Worm (Caenorhabditis elegans) whole organism, L4 larva: Measurements from ENCODE around the gene EGAP1.1.
A peak's percentile ranks its signal among the peaks of the same experiment; 100 is the strongest.

ENCODE experiments used
- D1046.2 ChIP-seq: fragments of 200-800 bp; sonication (Bioruptor generic); IDR thresholded peaks from 2 replicates; pipeline ENCODE4 v1.3.6; 2022; ENCODE audit warnings: missing genetic modification characterization, missing compliant biosample characterization
- F10B5.3 ChIP-seq: sonication (generic microtip); optimal IDR thresholded peaks from 2 replicates; lab custom pipeline; 2016; ENCODE audit warnings: mild to moderate bottlenecking, missing genetic modification characterization, missing compliant biosample characterization
- F26F4.8 ChIP-seq: fragments of 200-800 bp; sonication (Bioruptor generic); conservative IDR thresholded peaks from 2 replicates; pipeline ENCODE4 v1.3.6; 2022; ENCODE audit warnings: missing genetic modification characterization, missing compliant biosample characterization
- T26A8.4 ChIP-seq: fragments of 200-800 bp; sonication (Bioruptor generic); IDR thresholded peaks from 2 replicates; pipeline ENCODE4 v1.3.6; 2022; ENCODE audit warnings: missing genetic modification characterization, missing compliant biosample characterization
- aha-1 ChIP-seq: fragments of 150-350 bp; peaks from one replicate; lab custom pipeline; 2014; ENCODE audit warnings: missing biosample characterization, missing genetic modification characterization
- ceh-28 ChIP-seq: fragments of 150-350 bp; optimal IDR thresholded peaks from 2 replicates; lab custom pipeline; 2014; ENCODE audit warnings: missing biosample characterization, missing genetic modification reagents, missing genetic modification characterization
- ceh-44 ChIP-seq: fragments of 200-800 bp; sonication (Bioruptor generic); IDR thresholded peaks from 2 replicates; pipeline ENCODE4 v1.3.6; 2022; ENCODE audit warnings: missing genetic modification reagents, missing genetic modification characterization, missing compliant biosample characterization
- daf-16 ChIP-seq, 3 experiments: sonication (generic microtip); optimal IDR thresholded peaks; 2 replicates each; lab custom pipeline; 2016 to 2017; ENCODE audit warnings: missing genetic modification characterization in 3 of 3, missing genetic modification reagents in 3 of 3, mild to moderate bottlenecking in 2 of 3, missing compliant biosample characterization in 2 of 3, missing biosample characterization in 1 of 3, moderate library complexity in 1 of 3
- daf-8 ChIP-seq: fragments of 200-800 bp; sonication (Bioruptor generic); IDR thresholded peaks from 2 replicates; pipeline ENCODE4 v1.3.6; 2022; ENCODE audit warnings: missing genetic modification characterization, missing compliant biosample characterization
- dmd-6 ChIP-seq: fragments of 200-800 bp; sonication (Bioruptor generic); IDR thresholded peaks from 2 replicates; pipeline ENCODE4 v1.3.6; 2022; ENCODE audit warnings: missing genetic modification reagents, missing genetic modification characterization, missing compliant biosample characterization
- dmd-9 ChIP-seq: fragments of 200-800 bp; sonication (Bioruptor generic); IDR thresholded peaks from 2 replicates; pipeline ENCODE4 v1.3.6; 2022; ENCODE audit warnings: missing genetic modification reagents, missing genetic modification characterization, missing compliant biosample characterization
- dpl-1 ChIP-seq: fragments of 150-350 bp; optimal IDR thresholded peaks from 2 replicates; lab custom pipeline; 2014; ENCODE audit warnings: missing biosample characterization, missing genetic modification reagents, missing genetic modification characterization
- duxl-1 ChIP-seq: sonication (generic microtip); optimal IDR thresholded peaks from 2 replicates; lab custom pipeline; 2016; ENCODE audit warnings: mild to moderate bottlenecking, missing genetic modification characterization, moderate library complexity, missing compliant biosample characterization; ENCODE audit not compliant: poor library complexity
- dve-1 ChIP-seq: sonication (generic microtip); optimal IDR thresholded peaks from 2 replicates; lab custom pipeline; 2017; ENCODE audit warnings: antibody characterized with exemption, mild to moderate bottlenecking, missing genetic modification characterization, missing compliant biosample characterization; ENCODE audit not compliant: insufficient read depth
- egl-43 ChIP-seq: fragments of 200-800 bp; sonication (Bioruptor generic); IDR thresholded peaks from 2 replicates; pipeline ENCODE4 v1.3.6; 2022; ENCODE audit warnings: missing genetic modification reagents, missing genetic modification characterization, missing compliant biosample characterization
- hlh-11 ChIP-seq: fragments of 200-800 bp; sonication (Bioruptor generic); optimal IDR thresholded peaks from 2 replicates; lab custom pipeline; 2018; ENCODE audit warnings: mild to moderate bottlenecking, missing genetic modification characterization, missing compliant biosample characterization
- hlh-30 ChIP-seq: sonication (generic microtip); optimal IDR thresholded peaks from 2 replicates; lab custom pipeline; 2017; ENCODE audit warnings: antibody characterized with exemption, mild to moderate bottlenecking, missing genetic modification characterization, missing compliant biosample characterization; ENCODE audit not compliant: insufficient read depth
- hmg-1.1 ChIP-seq: fragments of 200-800 bp; sonication (Bioruptor generic); IDR thresholded peaks from 2 replicates; pipeline ENCODE4 v1.3.6; 2022; ENCODE audit warnings: missing genetic modification reagents, missing genetic modification characterization, missing compliant biosample characterization
- lin-1 ChIP-seq: fragments of 200-800 bp; sonication (Bioruptor generic); IDR thresholded peaks from 2 replicates; pipeline ENCODE4 v1.3.6; 2022; ENCODE audit warnings: missing genetic modification reagents, missing genetic modification characterization, missing compliant biosample characterization
- lin-15B ChIP-seq: fragments of 150-350 bp; sonication (generic microtip); optimal IDR thresholded peaks from 3 replicates; lab custom pipeline; 2014; ENCODE audit warnings: missing biosample characterization, missing genetic modification characterization
- lin-38 ChIP-seq: fragments of 200-800 bp; sonication (Bioruptor generic); IDR thresholded peaks from 2 replicates; pipeline ENCODE4 v1.3.6; 2022; ENCODE audit warnings: missing genetic modification reagents, missing genetic modification characterization, missing compliant biosample characterization
- lir-3 ChIP-seq: sonication (generic microtip); optimal IDR thresholded peaks from 2 replicates; lab custom pipeline; 2016; ENCODE audit warnings: mild to moderate bottlenecking, missing genetic modification characterization, missing compliant biosample characterization
- lsy-2 ChIP-seq, 2 experiments: fragments of 150-350 bp in 1 of 2; sonication (generic microtip) in 1 of 2; optimal IDR thresholded peaks; 2 replicates each; lab custom pipeline; 2014 to 2017; ENCODE audit warnings: missing biosample characterization in 2 of 2, missing genetic modification characterization in 2 of 2
- mdt-29 ChIP-seq: fragments of 200-800 bp; sonication (Bioruptor generic); IDR thresholded peaks from 2 replicates; pipeline ENCODE4 v1.3.6; 2022; ENCODE audit warnings: missing genetic modification reagents, missing genetic modification characterization, missing compliant biosample characterization
- mep-1 ChIP-seq: fragments of 150-350 bp; sonication (generic microtip); optimal IDR thresholded peaks from 3 replicates; lab custom pipeline; 2014; ENCODE audit warnings: missing biosample characterization, missing genetic modification characterization
- mes-2 ChIP-seq: sonication (generic microtip); optimal IDR thresholded peaks from 2 replicates; lab custom pipeline; 2016; ENCODE audit warnings: missing genotype, mild to moderate bottlenecking, missing genetic modification characterization, missing compliant biosample characterization; ENCODE audit not compliant: poor library complexity, severe bottlenecking
- nhr-102 ChIP-seq: sonication (generic microtip); optimal IDR thresholded peaks from 2 replicates; lab custom pipeline; 2016; ENCODE audit warnings: mild to moderate bottlenecking, missing genetic modification characterization, moderate library complexity, missing compliant biosample characterization
- php-3 ChIP-seq: fragments of 200-800 bp; sonication (Bioruptor generic); IDR thresholded peaks from 2 replicates; pipeline ENCODE4 v1.3.6; 2022; ENCODE audit warnings: missing genetic modification reagents, missing genetic modification characterization, missing compliant biosample characterization
- saeg-2 ChIP-seq: fragments of 200-800 bp; sonication (Bioruptor generic); IDR thresholded peaks from 2 replicates; pipeline ENCODE4 v1.3.6; 2022; ENCODE audit warnings: missing genetic modification reagents, missing genetic modification characterization, missing compliant biosample characterization
- unc-62 ChIP-seq, 3 experiments: fragments of 150-350 bp in 1 of 3; sonication (generic microtip); optimal IDR thresholded peaks in 2 of 3; peaks in 1 of 3; 1 replicate in 1 of 3; 2 replicates in 2 of 3; lab custom pipeline; 2014 to 2017; ENCODE audit warnings: missing biosample characterization in 3 of 3, missing genetic modification characterization in 3 of 3, missing genetic modification reagents in 3 of 3, missing genotype in 1 of 3
- zfp-3 ChIP-seq: fragments of 200-800 bp; sonication (Bioruptor generic); conservative IDR thresholded peaks from 2 replicates; pipeline ENCODE4 v1.3.6; 2022; ENCODE audit warnings: missing genetic modification reagents, missing genetic modification characterization, missing compliant biosample characterization
- zip-11 ChIP-seq: fragments of 200-800 bp; sonication (Bioruptor generic); IDR thresholded peaks from 2 replicates; pipeline ENCODE4 v1.3.6; 2022; ENCODE audit warnings: missing genetic modification characterization, missing compliant biosample characterization
- ztf-11 ChIP-seq: fragments of 150-350 bp; optimal IDR thresholded peaks from 2 replicates; lab custom pipeline; 2014; ENCODE audit warnings: missing biosample characterization, missing genetic modification characterization

The EGAP1.1 gene

DNA sequence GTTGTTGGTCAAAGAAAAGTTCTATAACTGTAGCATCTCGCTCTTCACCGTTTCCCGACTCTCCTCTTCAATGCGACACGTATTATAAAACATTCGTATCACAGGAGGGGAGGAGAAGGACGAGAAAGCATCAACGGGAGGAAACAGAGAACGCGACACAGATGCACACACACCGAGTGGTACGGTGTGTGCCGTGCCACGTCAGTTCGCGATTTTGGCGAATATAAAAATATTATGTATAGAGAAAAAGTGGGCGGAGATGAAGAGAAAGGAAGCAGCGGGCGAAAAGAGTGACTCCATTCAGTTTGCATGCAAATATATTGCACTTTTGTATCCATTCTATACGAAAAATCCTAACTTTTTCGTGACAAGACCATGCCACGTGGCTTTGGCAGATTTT, 22.3 kb downstream of the EGAP1.1 start (continued):
- TF ChIP-seq unc-62 (GFP tag; optimal IDR thresholded peaks at IDR 0.05 in 1 of 2; lab: Kevin White, UChicago) (peak in 1 of 2 experiments; percentile 62), unc-62 (tag; optimal IDR thresholded peaks at IDR 0.05; lab: Kevin White, UChicago) (no peak), dpl-1 (GFP tag; lab: Kevin White, UChicago) (no peak), mdt-29 (GFP tag; lab: Robert Waterston, UW) (no peak), mep-1 (tag; lab: Kevin White, UChicago) (peak; percentile 31), aha-1 (no peak), ceh-44 (GFP tag; lab: Robert Waterston, UW) (no peak), egl-43 (GFP tag; lab: Robert Waterston, UW) (no peak), lin-1 (no peak), T26A8.4 (no peak), hlh-11 (tag; lab: Kevin White, UChicago) (peak; percentile 79), F10B5.3 (tag; lab: Kevin White, UChicago) (peak; percentile 27), hlh-30 (tag; lab: Kevin White, UChicago) (peak; percentile 29), D1046.2 (GFP tag; lab: Robert Waterston, UW) (no peak), lin-15B (tag; lab: Kevin White, UChicago) (no peak), nhr-102 (tag; lab: Kevin White, UChicago) (no peak), zfp-3 (no peak), php-3 (GFP tag; lab: Robert Waterston, UW) (0 out of 2 replicates have a peak, but pooled peaks have one; percentile 20), dmd-9 (GFP tag; lab: Robert Waterston, UW) (no peak), daf-8 (GFP tag; lab: Robert Waterston, UW) (no peak)

DNA sequence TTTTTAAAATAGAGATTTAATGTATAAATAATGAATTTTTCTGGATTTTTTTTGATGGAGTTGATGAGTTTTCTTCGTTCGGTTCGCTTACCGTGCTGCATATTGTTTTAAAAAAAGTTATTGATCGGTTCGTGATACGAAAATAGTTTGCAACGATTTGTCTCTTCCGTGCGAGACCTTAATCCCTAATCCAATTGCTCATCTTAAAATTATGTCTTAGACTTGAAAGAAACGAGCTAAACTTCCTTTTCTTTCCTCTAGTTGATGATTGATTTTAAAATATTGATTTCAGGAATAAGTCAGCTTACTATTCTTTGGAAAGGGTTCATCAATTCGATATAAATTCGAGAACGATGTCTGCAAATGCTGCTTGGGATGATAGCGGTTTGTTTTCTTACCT, 28.6 kb downstream of the EGAP1.1 start, which contains the start of gene C28H8.3:
Gene C28H8.3 (plus strand): TSS at position 293 of the 400 bp plus-strand sequence.
- TF ChIP-seq lin-1 = no peak
- TF ChIP-seq daf-16 (GFP tag; optimal IDR thresholded peaks at IDR 0.05; lab: Kevin White, UChicago) = peak in 1 of 2 experiments; percentile 3
- peak; percentile 3 for TF ChIP-seq daf-16 (tag; optimal IDR thresholded peaks at IDR 0.05; lab: Kevin White, UChicago)
- no peak for TF ChIP-seq zip-11 (GFP tag; lab: Robert Waterston, UW)
- no peak for TF ChIP-seq saeg-2 (GFP tag; lab: Robert Waterston, UW)
- TF ChIP-seq ceh-44 (GFP tag; lab: Robert Waterston, UW) = no peak
- peak; percentile 53 for TF ChIP-seq lin-38 (GFP tag; lab: Robert Waterston, UW)
- TF ChIP-seq, all 104 proteins: peak for 2

DNA sequence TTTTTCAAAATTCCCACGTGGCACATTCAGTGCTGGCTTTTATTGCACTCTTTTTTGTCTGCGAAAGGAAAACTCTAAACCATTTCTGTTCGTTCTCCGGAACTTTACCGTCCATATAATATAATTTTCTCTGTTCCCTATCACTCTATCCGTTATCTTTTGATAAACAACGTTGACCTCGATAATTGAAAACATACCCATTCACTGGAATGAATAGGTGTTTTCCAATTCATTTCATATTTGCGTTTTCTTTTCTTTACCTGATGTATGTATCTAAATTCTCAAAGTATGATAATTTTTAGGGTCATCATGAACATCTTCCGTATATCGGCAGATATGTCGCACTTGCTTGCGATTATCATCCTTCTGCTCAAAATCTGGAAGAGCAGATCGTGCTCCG, 30.3 kb downstream of the EGAP1.1 start, which contains the start of gene erd-2.2:
Gene erd-2.2 (plus strand): TSS at position 301 of the 400 bp plus-strand sequence.
- no peak for TF ChIP-seq daf-16 (GFP tag; optimal IDR thresholded peaks at IDR 0.05; lab: Kevin White, UChicago)
- TF ChIP-seq daf-16 (tag; optimal IDR thresholded peaks at IDR 0.05; lab: Kevin White, UChicago) = peak; percentile 62
- TF ChIP-seq mes-2 (tag; lab: Kevin White, UChicago) = no peak

DNA sequence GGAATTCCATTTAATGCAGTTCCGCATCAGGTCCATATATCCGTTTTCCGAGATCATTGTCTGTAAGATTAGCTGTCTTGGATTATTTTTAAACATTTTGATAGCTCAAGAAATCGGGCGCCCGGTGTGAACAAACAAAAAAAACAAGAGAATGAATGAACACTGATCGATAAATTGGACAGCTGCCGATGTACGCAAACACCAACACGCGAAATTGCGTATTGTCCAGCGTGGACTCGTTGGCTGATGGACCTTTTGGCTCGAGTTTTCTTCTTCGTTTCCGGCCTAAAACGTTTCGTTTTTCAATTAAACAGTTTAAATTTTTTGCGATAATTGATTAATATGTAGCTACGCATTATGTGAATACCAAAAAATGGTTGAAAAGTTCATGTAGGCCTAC, 31.0 kb downstream of the EGAP1.1 start, which contains the start of gene dpff-1:
Gene dpff-1 (minus strand): TSS at position 288 of the 400 bp plus-strand sequence.
- TF ChIP-seq dve-1 (peak; percentile 30), hlh-30 (tag; lab: Kevin White, UChicago) (peak; percentile 16), F26F4.8 (GFP tag; lab: Robert Waterston, UW) (no peak), lir-3 (tag; lab: Kevin White, UChicago) (no peak), hmg-1.1 (GFP tag; lab: Robert Waterston, UW) (peak; percentile 39; the same call in 1 of the 2 replicates), ztf-11 (no peak), dmd-6 (0 out of 2 replicates have a peak, but pooled peaks have one; percentile 7), mep-1 (tag; lab: Kevin White, UChicago) (peak; percentile 12), duxl-1 (tag; lab: Kevin White, UChicago) (no peak), daf-16 (GFP tag; optimal IDR thresholded peaks at IDR 0.05; lab: Kevin White, UChicago) (no peak), daf-16 (tag; optimal IDR thresholded peaks at IDR 0.05; lab: Kevin White, UChicago) (no peak), lin-38 (GFP tag; lab: Robert Waterston, UW) (no peak), lsy-2 (tag; optimal IDR thresholded peaks at IDR 0.05; lab: Kevin White, UChicago) (peak in 1 of 2 experiments; percentile 43), mes-2 (tag; lab: Kevin White, UChicago) (peak; percentile 64), hlh-11 (tag; lab: Kevin White, UChicago) (peak; percentile 12), ceh-28 (tag; lab: Kevin White, UChicago) (no peak), egl-43 (GFP tag; lab: Robert Waterston, UW) (no peak)
